Fruit fly (Drosophila melanogaster) whole organism, wandering third instar larva: ENCODE measurements around the gene MTF-1.

Source experiments
- Abd-B ChIP-seq: fragments of >200 bp; optimal IDR thresholded peaks from 2 replicates; lab custom pipeline; 2017; ENCODE audit warnings: missing biosample characterization, missing genetic modification characterization
- CG32264 ChIP-seq: fragments of 200-800 bp; sonication (Bioruptor generic); optimal IDR thresholded peaks from 2 replicates; lab custom pipeline; 2016; ENCODE audit warnings: missing biosample characterization, missing genetic modification characterization
- CG9705 ChIP-seq: fragments of 200-800 bp; sonication (Bioruptor generic); optimal IDR thresholded peaks from 2 replicates; lab custom pipeline; 2018; ENCODE audit warnings: missing biosample characterization, mild to moderate bottlenecking, missing genetic modification characterization
- CrebA ChIP-seq: fragments of 200-800 bp; sonication (Bioruptor generic); optimal IDR thresholded peaks from 2 replicates; lab custom pipeline; 2016; ENCODE audit warnings: missing biosample characterization, mild to moderate bottlenecking, missing genetic modification characterization, borderline replicate concordance
- Dfd ChIP-seq: fragments of >200 bp; optimal IDR thresholded peaks from 2 replicates; lab custom pipeline; 2017; ENCODE audit warnings: missing biosample characterization, missing genetic modification characterization
- Dif ChIP-seq: fragments of 200-275, 200-300 bp; sonication (Bioruptor generic); optimal IDR thresholded peaks from 2 replicates; lab custom pipeline; 2018; ENCODE audit warnings: missing biosample characterization, missing genetic modification characterization; ENCODE audit not compliant: partially characterized antibody
- HLH106 ChIP-seq: fragments of 200-800 bp; optimal IDR thresholded peaks from 3 replicates; lab custom pipeline; 2019; ENCODE audit warnings: missing biosample characterization, mild to moderate bottlenecking, missing genetic modification characterization, moderate library complexity
- Hnf4 ChIP-seq: fragments of 200-800 bp; sonication (Bioruptor generic); optimal IDR thresholded peaks from 2 replicates; lab custom pipeline; 2016; ENCODE audit warnings: missing biosample characterization, mild to moderate bottlenecking, missing genetic modification characterization
- Hr78 ChIP-seq: fragments of >200 bp; optimal IDR thresholded peaks from 2 replicates; lab custom pipeline; 2017; ENCODE audit warnings: missing biosample characterization, missing genetic modification characterization
- Hr83 ChIP-seq: fragments of 200-300 bp; sonication (Bioruptor generic); optimal IDR thresholded peaks from 2 replicates; lab custom pipeline; 2016; ENCODE audit warnings: missing biosample characterization, mild to moderate bottlenecking, missing genetic modification characterization, moderate library complexity; ENCODE audit not compliant: poor library complexity, severe bottlenecking
- Mio ChIP-seq: sonication (Bioruptor generic); optimal IDR thresholded peaks from 2 replicates; lab custom pipeline; 2016; ENCODE audit warnings: missing biosample characterization, missing genetic modification characterization
- Myc ChIP-seq: fragments of >200 bp; optimal IDR thresholded peaks from 2 replicates; lab custom pipeline; 2017
- N ChIP-seq: fragments of >200 bp; optimal IDR thresholded peaks from 2 replicates; lab custom pipeline; 2018; ENCODE audit warnings: missing biosample characterization, missing external identifiers, missing genetic modification characterization
- OdsH ChIP-seq: fragments of 200-800 bp; sonication (Bioruptor generic); optimal IDR thresholded peaks from 2 replicates; lab custom pipeline; 2016; ENCODE audit warnings: missing biosample characterization, mild to moderate bottlenecking, missing genetic modification characterization
- Rel ChIP-seq, 2 experiments: fragments of 200-800 bp; sonication (Bioruptor generic) in 1 of 2; optimal IDR thresholded peaks; 2 replicates in 1 of 2; 3 replicates in 1 of 2; lab custom pipeline; 2016 to 2019; ENCODE audit warnings: mild to moderate bottlenecking in 2 of 2, missing biosample characterization in 2 of 2, missing genetic modification characterization in 2 of 2, moderate library complexity in 1 of 2
- Sp1 ChIP-seq: fragments of 200-800 bp; sonication (Bioruptor generic); optimal IDR thresholded peaks from 3 replicates; lab custom pipeline; 2019; ENCODE audit warnings: missing biosample characterization, mild to moderate bottlenecking, missing genetic modification characterization, moderate library complexity
- Vsx2 ChIP-seq: fragments of 200-300, 225-300 bp; sonication (Bioruptor generic); optimal IDR thresholded peaks from 2 replicates; lab custom pipeline; 2018; ENCODE audit warnings: missing biosample characterization, missing genetic modification characterization; ENCODE audit not compliant: partially characterized antibody
- br ChIP-seq: fragments of 200-800 bp; sonication (Bioruptor generic); optimal IDR thresholded peaks from 2 replicates; lab custom pipeline; 2016; ENCODE audit warnings: missing biosample characterization, missing genetic modification characterization
- brk ChIP-seq: fragments of 200-800 bp; sonication (Bioruptor generic); optimal IDR thresholded peaks from 2 replicates; lab custom pipeline; 2016; ENCODE audit warnings: missing biosample characterization, mild to moderate bottlenecking, missing genetic modification characterization
- dmrt93B ChIP-seq: fragments of 200-800 bp; sonication (Bioruptor generic); optimal IDR thresholded peaks from 2 replicates; lab custom pipeline; 2018; ENCODE audit warnings: missing biosample characterization, mild to moderate bottlenecking, missing genetic modification characterization
- dsf ChIP-seq: sonication (Bioruptor generic); optimal IDR thresholded peaks from 2 replicates; lab custom pipeline; 2016; ENCODE audit warnings: missing biosample characterization, missing genetic modification characterization, borderline replicate concordance
- ey ChIP-seq: fragments of 200-800 bp; sonication (Bioruptor generic); optimal IDR thresholded peaks from 2 replicates; lab custom pipeline; 2016; ENCODE audit warnings: missing biosample characterization, missing genetic modification characterization
- foxo ChIP-seq, 2 experiments: fragments of 200-800 bp; sonication (Bioruptor generic); optimal IDR thresholded peaks; 2 replicates in 1 of 2; 3 replicates in 1 of 2; lab custom pipeline; 2016 to 2017; ENCODE audit warnings: missing biosample characterization in 2 of 2, missing genetic modification characterization in 2 of 2
- fru ChIP-seq: fragments of 200-800 bp; sonication (Bioruptor generic); optimal IDR thresholded peaks from 3 replicates; lab custom pipeline; 2016; ENCODE audit warnings: missing biosample characterization, mild to moderate bottlenecking, missing genetic modification characterization
- h ChIP-seq: fragments of 200-800 bp; sonication (Bioruptor generic); optimal IDR thresholded peaks from 3 replicates; lab custom pipeline; 2016; ENCODE audit warnings: missing biosample characterization, mild to moderate bottlenecking, missing genetic modification characterization
- jim ChIP-seq: fragments of 175-275, 200-325 bp; sonication (Bioruptor generic); optimal IDR thresholded peaks from 2 replicates; lab custom pipeline; 2016; ENCODE audit warnings: missing biosample characterization, mild to moderate bottlenecking, missing genetic modification characterization
- lola ChIP-seq: fragments of >200 bp; optimal IDR thresholded peaks from 2 replicates; lab custom pipeline; 2017; ENCODE audit warnings: missing biosample characterization, missing genetic modification characterization
- psq ChIP-seq: fragments of 200-800 bp; sonication (Bioruptor generic); optimal IDR thresholded peaks from 3 replicates; lab custom pipeline; 2017; ENCODE audit warnings: missing biosample characterization, mild to moderate bottlenecking, missing genetic modification characterization, moderate library complexity
- rgr ChIP-seq: fragments of 200-800 bp; sonication (Bioruptor generic); optimal IDR thresholded peaks from 3 replicates; lab custom pipeline; 2016; ENCODE audit warnings: missing biosample characterization, mild to moderate bottlenecking, missing genetic modification characterization
- sage ChIP-seq: fragments of 200-800 bp; sonication (Bioruptor generic); optimal IDR thresholded peaks from 2 replicates; lab custom pipeline; 2016; ENCODE audit warnings: missing biosample characterization, mild to moderate bottlenecking, missing genetic modification characterization
- tai ChIP-seq: sonication (Bioruptor generic); optimal IDR thresholded peaks from 2 replicates; lab custom pipeline; 2016; ENCODE audit warnings: missing biosample characterization, missing genetic modification characterization
- usp ChIP-seq: fragments of >200 bp; optimal IDR thresholded peaks from 2 replicates; lab custom pipeline; 2017; ENCODE audit warnings: missing biosample characterization, missing genetic modification characterization
- woc ChIP-seq: sonication (Bioruptor generic); optimal IDR thresholded peaks from 2 replicates; lab custom pipeline; 2016; ENCODE audit warnings: missing biosample characterization, mild to moderate bottlenecking, missing genetic modification characterization

Gene MTF-1

dm6 chr3L:9442625-9443282, 12.6 kb downstream of the MTF-1 start, which contains the start of gene Srg3:
Srg3 (plus strand) TSS chr3L:9443232.
- TF ChIP-seq fru (no peak), woc (GFP tag; lab: Kevin White, UChicago) (no peak), dmrt93B (GFP tag; lab: Kevin White, UChicago) (no peak), Dfd (no peak), Mio (GFP tag; lab: Kevin White, UChicago) (no peak), CG32264 (GFP tag; lab: Kevin White, UChicago) (no peak), usp (GFP tag; lab: Kevin White, UChicago) (no peak), br (GFP tag; lab: Kevin White, UChicago) (no peak), Vsx2 (GFP tag; lab: Kevin White, UChicago) (no peak), foxo (GFP tag; optimal IDR thresholded peaks at IDR 0.05; lab: Kevin White, UChicago) (no peak), N (GFP tag; lab: Kevin White, UChicago) (no peak), lola (GFP tag; lab: Kevin White, UChicago) (no peak), tai (no peak), psq (no peak), Dif (no peak), dsf (GFP tag; lab: Kevin White, UChicago) (no peak), Hr83 (GFP tag; lab: Kevin White, UChicago) (no peak), brk (no peak)
- TF ChIP-seq, all 38 proteins: peak for 0

dm6 chr3L:9446731-9447238, 16.7 kb downstream of the MTF-1 start, which contains the start of gene CG3529:
CG3529 (plus strand) TSS chr3L:9446864.
- TF ChIP-seq brk (peak; percentile 41), CrebA (GFP tag; lab: Kevin White, UChicago) (no peak), Sp1 (peak; percentile 53), ey (GFP tag; lab: Kevin White, UChicago) (peak; percentile 9), dmrt93B (GFP tag; lab: Kevin White, UChicago) (no peak), Hnf4 (GFP tag; lab: Kevin White, UChicago) (peak; percentile 26), Myc (lab: Kevin White, UChicago) (no peak), usp (GFP tag; lab: Kevin White, UChicago) (no peak), Hr83 (GFP tag; lab: Kevin White, UChicago) (no peak), CG32264 (GFP tag; lab: Kevin White, UChicago) (no peak), fru (peak; percentile 32), OdsH (no peak), Hr78 (GFP tag; lab: Kevin White, UChicago) (no peak), HLH106 (tag; lab: Kevin White, UChicago) (peak; percentile 56), Rel (GFP tag; optimal IDR thresholded peaks at IDR 0.05; lab: Kevin White, UChicago) (no peak), Rel (tag; optimal IDR thresholded peaks at IDR 0.05; lab: Kevin White, UChicago) (peak; percentile 61), sage (GFP tag; lab: Kevin White, UChicago) (peak; percentile 28), foxo (GFP tag; optimal IDR thresholded peaks at IDR 0.05; lab: Kevin White, UChicago) (peak in 1 of 2 experiments; percentile 38), CG9705 (GFP tag; lab: Kevin White, UChicago) (peak; percentile 12), jim (peak; percentile 63), rgr (GFP tag; lab: Kevin White, UChicago) (peak; percentile 36)

- TF ChIP-seq br (GFP tag; lab: Kevin White, UChicago), result peak; percentile 25
- TF ChIP-seq h (GFP tag; lab: Kevin White, UChicago), result peak; percentile 45
- peak; percentile 62 for TF ChIP-seq psq
- TF ChIP-seq Abd-B (GFP tag; lab: Kevin White, UChicago), result no peak
- peak; percentile 12 to 61 for TF ChIP-seq foxo (GFP tag; optimal IDR thresholded peaks at IDR 0.05; lab: Kevin White, UChicago)
- TF ChIP-seq fru, result peak; percentile 49
- peak; percentile 16 for TF ChIP-seq Hnf4 (GFP tag; lab: Kevin White, UChicago)
- peak; percentile 26 for TF ChIP-seq ey (GFP tag; lab: Kevin White, UChicago)
- no peak for TF ChIP-seq woc (GFP tag; lab: Kevin White, UChicago)
Measured at dm6 chr3L:9447239-9447777, 17.2 kb downstream of the MTF-1 start.
